Worm (Caenorhabditis elegans): ENCODE results near the gene gst-23.
A peak's percentile ranks its signal among the peaks of the same experiment; 100 is the strongest.

ce11 chrV:3196832-3197329 lies 46.2 kb upstream of the gst-23 start, which contains the start of the genes Y73C8B.1 and Y73C8B.5:
- TF ChIP-seq ceh-16 (tag; optimal IDR thresholded peaks at IDR 0.05) (no peak), unc-62 (GFP tag; optimal IDR thresholded peaks at IDR 0.05) (no peak), unc-55 (GFP tag; optimal IDR thresholded peaks at IDR 0.05) (no peak), ztf-11 (tag; optimal IDR thresholded peaks at IDR 0.05) (no peak), R02D3.7 (tag; optimal IDR thresholded peaks at IDR 0.05) (no peak), lsy-2 (tag; optimal IDR thresholded peaks at IDR 0.05) (peak in 1 of 2 experiments; percentile 14), lin-11 (tag; optimal IDR thresholded peaks at IDR 0.05) (no peak), lin-39 (tag; optimal IDR thresholded peaks at IDR 0.05) (no peak), nhr-237 (tag; optimal IDR thresholded peaks at IDR 0.05) (no peak), nhr-25 (tag; optimal IDR thresholded peaks at IDR 0.05) (peak; percentile 51), nhr-77 (tag; optimal IDR thresholded peaks at IDR 0.05) (no peak)
